Fruit fly (Drosophila melanogaster) whole organism, embryonic: ENCODE data around the gene CG5235.

Experiments used
- Atf-2 ChIP-seq: fragments of 200-800 bp; sonication (Bioruptor generic); optimal IDR thresholded peaks from 2 replicates; lab custom pipeline; 2016; ENCODE audit warnings: missing biosample characterization, missing genetic modification characterization
- B-H1 ChIP-seq: fragments of 200-800 bp; sonication (Bioruptor generic); IDR thresholded peaks from 3 replicates; pipeline ENCODE4 v1.3.6; 2022; ENCODE audit warnings: missing biosample characterization, missing genetic modification characterization
- Bteb2 ChIP-seq: fragments of 200-800 bp; sonication (Bioruptor generic); optimal IDR thresholded peaks from 2 replicates; lab custom pipeline; 2016; ENCODE audit warnings: missing biosample characterization, missing genetic modification characterization
- CG10274 ChIP-seq: fragments of 200-800 bp; sonication (Bioruptor generic); optimal IDR thresholded peaks from 3 replicates; lab custom pipeline; 2017; ENCODE audit warnings: missing biosample characterization, mild to moderate bottlenecking, missing genetic modification characterization
- CG11695 ChIP-seq: fragments of 200-800 bp; sonication (Bioruptor generic); IDR thresholded peaks from 3 replicates; pipeline ENCODE4 v1.3.6; 2022; ENCODE audit warnings: missing biosample characterization, missing genetic modification characterization
- CG11723 ChIP-seq: fragments of 200-800 bp; sonication (Bioruptor generic); optimal IDR thresholded peaks from 2 replicates; lab custom pipeline; 2017; ENCODE audit warnings: missing biosample characterization, mild to moderate bottlenecking, missing genetic modification characterization
- CG12155 ChIP-seq: fragments of 200-800 bp; sonication (Bioruptor generic); optimal IDR thresholded peaks from 3 replicates; lab custom pipeline; 2016; ENCODE audit warnings: missing biosample characterization, missing genetic modification characterization
- CG12744 ChIP-seq: fragments of 200-800 bp; sonication (Bioruptor generic); optimal IDR thresholded peaks from 2 replicates; lab custom pipeline; 2016; ENCODE audit warnings: missing biosample characterization, missing genetic modification characterization
- CG14050 ChIP-seq: fragments of 200-800 bp; sonication (Bioruptor generic); IDR thresholded peaks from 3 replicates; pipeline ENCODE4 v1.3.6; 2022; ENCODE audit warnings: missing biosample characterization, missing genetic modification characterization
- CG14710 ChIP-seq: fragments of 200-800 bp; sonication (Bioruptor generic); optimal IDR thresholded peaks from 3 replicates; lab custom pipeline; 2019; ENCODE audit warnings: missing biosample characterization, mild to moderate bottlenecking, missing genetic modification characterization, moderate library complexity
- CG14860 ChIP-seq: fragments of 200-800 bp; sonication (Bioruptor generic); IDR thresholded peaks from 3 replicates; pipeline ENCODE4 v1.3.6; 2022; ENCODE audit warnings: missing biosample characterization, missing genetic modification characterization; ENCODE audit not compliant: partially characterized antibody
- CG15514 ChIP-seq: fragments of 200-800 bp; sonication (Bioruptor generic); optimal IDR thresholded peaks from 3 replicates; lab custom pipeline; 2017; ENCODE audit warnings: missing biosample characterization, missing genetic modification characterization, mild to moderate bottlenecking, moderate library complexity, missing genetic modification reagents
- CG15696 ChIP-seq: fragments of 200-800 bp; sonication (Bioruptor generic); optimal IDR thresholded peaks from 2 replicates; lab custom pipeline; 2019; ENCODE audit warnings: missing biosample characterization, mild to moderate bottlenecking, missing genetic modification characterization, moderate library complexity
- CG18764 ChIP-seq: fragments of 200-800 bp; sonication (Bioruptor generic); optimal IDR thresholded peaks from 3 replicates; lab custom pipeline; 2016; ENCODE audit warnings: missing biosample characterization, missing genetic modification characterization
- CG2120 ChIP-seq: fragments of 200-800 bp; sonication (Bioruptor generic); optimal IDR thresholded peaks from 3 replicates; lab custom pipeline; 2016; ENCODE audit warnings: missing biosample characterization, missing genetic modification characterization
- CG30020 ChIP-seq: fragments of 200-800 bp; optimal IDR thresholded peaks from 2 replicates; lab custom pipeline; 2019; ENCODE audit warnings: missing biosample characterization, mild to moderate bottlenecking, missing genetic modification characterization, moderate library complexity
- CG31365 ChIP-seq: fragments of 200-800 bp; sonication (Bioruptor generic); optimal IDR thresholded peaks from 2 replicates; lab custom pipeline; 2018; ENCODE audit warnings: missing biosample characterization, mild to moderate bottlenecking, missing genetic modification characterization
- CG31388 ChIP-seq: fragments of 200-800 bp; sonication (Bioruptor generic); optimal IDR thresholded peaks from 2 replicates; lab custom pipeline; 2016; ENCODE audit warnings: missing biosample characterization, missing genetic modification characterization
- CG4617 ChIP-seq: fragments of 200-800 bp; sonication (Bioruptor generic); optimal IDR thresholded peaks from 3 replicates; lab custom pipeline; 2016; ENCODE audit warnings: missing biosample characterization, missing genetic modification characterization, borderline replicate concordance
- CG5953 ChIP-seq: fragments of 200-800 bp; sonication (Bioruptor generic); IDR thresholded peaks from 2 replicates; pipeline ENCODE4 v1.3.6; 2022; ENCODE audit warnings: missing biosample characterization, missing genetic modification characterization
- CG6683 ChIP-seq: fragments of 200-800 bp; sonication (Bioruptor generic); optimal IDR thresholded peaks from 2 replicates; lab custom pipeline; 2017; ENCODE audit warnings: missing biosample characterization, mild to moderate bottlenecking, missing genetic modification characterization, missing genetic modification reagents
- CG7372 ChIP-seq: fragments of 200-800 bp; sonication (Bioruptor generic); IDR thresholded peaks from 2 replicates; pipeline ENCODE4 v1.3.6; 2022; ENCODE audit warnings: missing biosample characterization, missing genetic modification characterization
- CG7745 ChIP-seq: fragments of 200-800 bp; sonication (Bioruptor generic); optimal IDR thresholded peaks from 2 replicates; lab custom pipeline; 2018; ENCODE audit warnings: missing biosample characterization, mild to moderate bottlenecking, missing genetic modification characterization, moderate library complexity
- CG8089 ChIP-seq: fragments of 200-800 bp; sonication (Bioruptor generic); optimal IDR thresholded peaks from 3 replicates; lab custom pipeline; 2016; ENCODE audit warnings: missing biosample characterization, missing genetic modification characterization
- CG9876 ChIP-seq: fragments of 200-800 bp; sonication (Bioruptor generic); optimal IDR thresholded peaks from 2 replicates; lab custom pipeline; 2016; ENCODE audit warnings: missing biosample characterization, missing genetic modification characterization
- Dek ChIP-seq: fragments of 200-800 bp; sonication (Bioruptor generic); optimal IDR thresholded peaks from 3 replicates; lab custom pipeline; 2019; ENCODE audit warnings: missing biosample characterization, mild to moderate bottlenecking, missing genetic modification characterization, moderate library complexity
- Max ChIP-seq: fragments of 200-800 bp; sonication (Bioruptor generic); optimal IDR thresholded peaks from 2 replicates; lab custom pipeline; 2016; ENCODE audit warnings: missing biosample characterization, mild to moderate bottlenecking, missing genetic modification characterization
- Med ChIP-seq: fragments of 200-800 bp; sonication (Bioruptor generic); peaks from one replicate; lab custom pipeline; 2016; ENCODE audit warnings: missing biosample characterization, missing genetic modification characterization, mild to moderate bottlenecking, inconsistent platforms, moderate library complexity
- Meics ChIP-seq: fragments of 200-800 bp; sonication (Bioruptor generic); optimal IDR thresholded peaks from 2 replicates; lab custom pipeline; 2017; ENCODE audit warnings: missing biosample characterization, mild to moderate bottlenecking, missing genetic modification characterization
- Nf-YC ChIP-seq: fragments of 200-800 bp; optimal IDR thresholded peaks from 3 replicates; lab custom pipeline; 2019; ENCODE audit warnings: missing biosample characterization, mild to moderate bottlenecking, missing genetic modification characterization, moderate library complexity
- Ptx1 ChIP-seq: fragments of 200-800 bp; sonication (Bioruptor generic); IDR thresholded peaks from 2 replicates; pipeline ENCODE4 v1.3.6; 2022; ENCODE audit warnings: missing biosample characterization, missing genetic modification characterization
- Scr ChIP-seq: fragments of 200-800 bp; sonication (Bioruptor generic); IDR thresholded peaks from 2 replicates; pipeline ENCODE4 v1.3.6; 2022; ENCODE audit warnings: missing biosample characterization, missing genetic modification characterization; ENCODE audit not compliant: partially characterized antibody
- Sox102F ChIP-seq: fragments of 200-800 bp; sonication (Bioruptor generic); optimal IDR thresholded peaks from 2 replicates; lab custom pipeline; 2018; ENCODE audit warnings: missing biosample characterization, mild to moderate bottlenecking, missing genetic modification characterization, moderate library complexity
- aop ChIP-seq: fragments of 200-800 bp; sonication (Bioruptor generic); IDR thresholded peaks from 2 replicates; pipeline ENCODE4 v1.3.6; 2022; ENCODE audit warnings: missing biosample characterization, missing genetic modification characterization
- ci ChIP-seq: fragments of 200-800 bp; sonication (Bioruptor generic); IDR thresholded peaks from 3 replicates; pipeline ENCODE4 v1.3.6; 2022; ENCODE audit warnings: missing biosample characterization, missing genetic modification characterization
- corto ChIP-seq: fragments of 200-800 bp; sonication (Bioruptor generic); optimal IDR thresholded peaks from 2 replicates; lab custom pipeline; 2016; ENCODE audit warnings: missing biosample characterization, mild to moderate bottlenecking, missing genetic modification characterization, moderate library complexity
- dati ChIP-seq: fragments of 200-800 bp; sonication (Bioruptor generic); IDR thresholded peaks from 2 replicates; pipeline ENCODE4 v1.3.6; 2022; ENCODE audit warnings: missing biosample characterization, missing genetic modification characterization
- dmrt99B ChIP-seq: fragments of 200-800 bp; sonication (Bioruptor generic); optimal IDR thresholded peaks from 2 replicates; lab custom pipeline; 2018; ENCODE audit warnings: missing biosample characterization, mild to moderate bottlenecking, missing genetic modification characterization, moderate library complexity
- eve ChIP-seq, 2 experiments: fragments of >200 bp; optimal IDR thresholded peaks; 2 replicates each; lab custom pipeline; 2017; ENCODE audit warnings: missing biosample characterization in 2 of 2, missing genetic modification characterization in 2 of 2
- fd3F ChIP-seq: fragments of 200-800 bp; sonication (Bioruptor generic); optimal IDR thresholded peaks from 2 replicates; lab custom pipeline; 2018; ENCODE audit warnings: missing biosample characterization, mild to moderate bottlenecking, missing genetic modification characterization, moderate library complexity
- grau ChIP-seq: fragments of 200-800 bp; optimal IDR thresholded peaks from 3 replicates; lab custom pipeline; 2019; ENCODE audit warnings: missing biosample characterization, mild to moderate bottlenecking, missing genetic modification characterization, moderate library complexity
- kni ChIP-seq: fragments of 200-800 bp; sonication (Bioruptor generic); optimal IDR thresholded peaks from 3 replicates; lab custom pipeline; 2017; ENCODE audit warnings: mild to moderate bottlenecking, missing biosample characterization, missing genetic modification reagents, missing genetic modification characterization
- mirr ChIP-seq: fragments of 200-800 bp; sonication (Bioruptor generic); optimal IDR thresholded peaks from 3 replicates; lab custom pipeline; 2018; ENCODE audit warnings: missing biosample characterization, mild to moderate bottlenecking, missing genetic modification characterization
- pros ChIP-seq: fragments of 200-800 bp; sonication (Bioruptor generic); optimal IDR thresholded peaks from 3 replicates; lab custom pipeline; 2019; ENCODE audit warnings: missing biosample characterization, mild to moderate bottlenecking, missing genetic modification characterization, moderate library complexity
- sc ChIP-seq, 3 experiments: fragments of >200 bp in 2 of 3; fragments of 200-800 bp in 1 of 3; sonication (Bioruptor generic) in 1 of 3; optimal IDR thresholded peaks; 2 replicates in 2 of 3; 3 replicates in 1 of 3; lab custom pipeline; 2017; ENCODE audit warnings: mild to moderate bottlenecking in 1 of 3, missing biosample characterization in 1 of 3, missing genetic modification characterization in 1 of 3, missing genetic modification reagents in 1 of 3
- sr ChIP-seq: fragments of 200-800 bp; sonication (Bioruptor generic); IDR thresholded peaks from 3 replicates; pipeline ENCODE4 v1.3.6; 2022; ENCODE audit warnings: missing biosample characterization, missing genetic modification characterization
- wek ChIP-seq: fragments of 200-800 bp; sonication (Bioruptor generic); optimal IDR thresholded peaks from 3 replicates; lab custom pipeline; 2018; ENCODE audit warnings: missing biosample characterization, mild to moderate bottlenecking, missing genetic modification characterization, moderate library complexity
- zen2 ChIP-seq: fragments of 200-800 bp; sonication (Bioruptor generic); IDR thresholded peaks from 3 replicates; pipeline ENCODE4 v1.3.6; 2022; ENCODE audit warnings: missing biosample characterization, missing genetic modification characterization; ENCODE audit not compliant: partially characterized antibody

The CG5235 gene

DNA sequence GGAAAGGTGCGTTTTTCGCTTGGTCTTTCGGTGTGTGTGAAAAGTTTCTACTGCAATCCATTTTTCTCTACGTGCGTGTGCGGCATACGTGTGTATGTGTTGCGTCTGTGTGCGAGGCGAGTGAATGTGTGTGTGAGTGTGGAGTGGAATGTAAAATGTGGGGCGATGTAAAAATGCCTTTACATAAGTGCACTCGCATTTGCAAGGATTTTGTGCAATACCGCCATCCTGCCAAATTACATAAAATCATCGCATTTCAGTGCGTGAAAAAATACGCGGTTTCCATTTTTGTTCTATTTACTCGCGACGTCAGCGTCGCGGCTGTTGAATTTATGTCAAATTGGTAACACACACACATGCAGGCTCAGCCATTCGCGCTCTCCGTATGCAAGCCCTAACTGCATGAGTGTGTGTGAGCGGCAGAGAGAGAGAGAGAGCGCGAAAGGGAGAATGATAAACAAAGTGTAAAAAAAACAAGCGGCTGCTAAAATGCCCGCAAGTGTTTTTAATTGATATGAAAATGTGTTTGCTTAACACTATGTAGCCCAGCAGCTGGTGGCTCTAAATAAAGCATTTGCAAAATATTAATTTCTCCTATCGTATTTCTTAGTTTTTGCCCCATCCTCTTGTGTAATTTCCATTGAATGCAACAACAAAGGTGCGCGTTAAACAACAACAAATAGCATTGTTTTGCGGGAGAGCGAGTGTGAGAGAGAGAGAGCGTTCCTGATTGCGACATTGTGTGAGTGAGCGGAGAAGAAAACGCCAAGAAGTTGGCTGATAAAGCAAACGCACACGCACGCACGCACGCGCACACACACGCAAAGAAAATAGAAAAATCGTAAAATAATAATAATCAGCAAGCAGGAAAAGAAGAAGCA is 37.8 kb downstream of the CG5235 start (continued):
- no peak for TF ChIP-seq CG7745 (tag; lab: Kevin White, UChicago)
- no peak for TF ChIP-seq Ptx1 (GFP tag; lab: Robert Waterston, UW)
- TF ChIP-seq CG30020 (tag; lab: Kevin White, UChicago), result no peak
- TF ChIP-seq Dek (tag; lab: Kevin White, UChicago), result no peak
- no peak for TF ChIP-seq CG12155 (GFP tag; lab: Kevin White, UChicago)
- no peak for TF ChIP-seq wek (GFP tag; lab: Kevin White, UChicago)
- TF ChIP-seq kni (GFP tag; lab: Kevin White, UChicago), result peak; percentile 87
- TF ChIP-seq CG31365 (tag; lab: Kevin White, UChicago), result no peak
- no peak for TF ChIP-seq CG11695 (GFP tag; lab: Robert Waterston, UW)
- no peak for TF ChIP-seq CG11723
- no peak for TF ChIP-seq mirr (GFP tag; lab: Kevin White, UChicago)
- peak; percentile 31 for TF ChIP-seq CG4617 (GFP tag; lab: Kevin White, UChicago)
- TF ChIP-seq CG18764 (GFP tag; lab: Kevin White, UChicago), result no peak
- TF ChIP-seq CG8089 (GFP tag; lab: Kevin White, UChicago), result no peak
- TF ChIP-seq Nf-YC (tag; lab: Kevin White, UChicago), result peak; percentile 13
- no peak for TF ChIP-seq CG9876 (GFP tag; lab: Kevin White, UChicago)
- peak; percentile 77 for TF ChIP-seq Med (GFP tag; lab: Kevin White, UChicago)
- no peak for TF ChIP-seq CG5953 (GFP tag; lab: Robert Waterston, UW)
- TF ChIP-seq eve (GFP tag; optimal IDR thresholded peaks at IDR 0.05; lab: Kevin White, UChicago), result peak in 1 of 2 experiments; percentile 59
- TF ChIP-seq grau (tag; lab: Kevin White, UChicago), result no peak
- TF ChIP-seq Bteb2 (GFP tag; lab: Kevin White, UChicago), result no peak
- no peak for TF ChIP-seq sr (GFP tag; lab: Robert Waterston, UW)
- TF ChIP-seq CG15696 (tag; lab: Kevin White, UChicago), result no peak
- TF ChIP-seq ci (GFP tag; lab: Robert Waterston, UW), result peak; percentile 47; the same call in 2 of the 3 replicates
- TF ChIP-seq CG7372 (GFP tag; lab: Robert Waterston, UW), result no peak
- TF ChIP-seq aop (GFP tag; lab: Robert Waterston, UW), result no peak
- no peak for TF ChIP-seq CG15514 (GFP tag; lab: Kevin White, UChicago)
- TF ChIP-seq Atf-2 (GFP tag; lab: Kevin White, UChicago), result no peak
- no peak for TF ChIP-seq CG10274
- TF ChIP-seq CG2120 (GFP tag; lab: Kevin White, UChicago), result no peak
- TF ChIP-seq dati, result no peak
- no peak for TF ChIP-seq CG31388 (GFP tag; lab: Kevin White, UChicago)
- TF ChIP-seq CG6683 (GFP tag; lab: Kevin White, UChicago), result peak; percentile 13
- TF ChIP-seq CG14050 (GFP tag; lab: Robert Waterston, UW), result no peak
- TF ChIP-seq CG12744, result no peak
- TF ChIP-seq fd3F (GFP tag; lab: Kevin White, UChicago), result no peak
- TF ChIP-seq pros (GFP tag; lab: Kevin White, UChicago), result peak; percentile 89
- no peak; the same call in 1 of the 2 replicates for TF ChIP-seq Scr (GFP tag; lab: Robert Waterston, UW)
- peak; percentile 20 for TF ChIP-seq Sox102F (GFP tag; lab: Kevin White, UChicago)
- no peak for TF ChIP-seq dmrt99B
- peak; percentile 2 for TF ChIP-seq Max (GFP tag; lab: Kevin White, UChicago)
- no peak for TF ChIP-seq sc (optimal IDR thresholded peaks at IDR 0.05; lab: Kevin White, UChicago)
- no peak for TF ChIP-seq sc (GFP tag; optimal IDR thresholded peaks at IDR 0.05; lab: Kevin White, UChicago)
- TF ChIP-seq CG14860 (GFP tag; lab: Robert Waterston, UW), result no peak
- no peak for TF ChIP-seq CG14710 (tag; lab: Kevin White, UChicago)
- TF ChIP-seq Meics, result no peak
- TF ChIP-seq corto (GFP tag; lab: Kevin White, UChicago), result peak; percentile 26
- no peak for TF ChIP-seq B-H1 (GFP tag; lab: Robert Waterston, UW)
- TF ChIP-seq zen2 (GFP tag; lab: Robert Waterston, UW), result no peak
